Worm (Caenorhabditis elegans): Measurements from ENCODE around the gene Y39B6A.42.

DNA sequence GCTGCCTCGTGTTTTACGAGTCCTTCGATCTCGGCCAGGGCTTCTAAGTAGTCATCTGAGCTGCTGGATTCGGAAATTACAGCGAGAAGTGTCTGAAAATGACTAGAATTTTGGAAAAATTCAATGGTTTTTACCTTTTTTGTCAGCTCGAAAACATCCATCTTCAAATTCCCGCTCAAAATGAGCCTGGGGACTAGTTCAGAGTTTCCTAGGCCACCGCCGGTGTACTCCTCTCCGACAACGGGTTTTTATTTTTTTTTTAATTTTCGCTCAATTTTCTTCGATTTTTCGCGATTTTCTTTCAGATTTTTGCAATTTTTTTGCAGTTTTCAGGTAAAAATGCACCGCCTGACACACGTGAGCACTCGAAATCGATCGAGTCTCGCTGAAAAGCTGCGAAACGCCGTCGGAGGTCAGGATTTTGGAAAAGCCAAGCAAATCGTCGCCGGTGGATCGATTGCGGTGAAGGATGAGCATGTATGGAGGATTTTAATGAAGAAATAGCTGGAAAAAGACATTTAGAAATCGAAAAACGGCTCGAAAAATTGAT, 11.6 kb upstream of the Y39B6A.42 start, which contains the start of the genes mrps-35 and sws-1:
- TF ChIP-seq tbx-7 (tag; optimal IDR thresholded peaks at IDR 0.05) (peak; percentile 94), pros-1 (tag; optimal IDR thresholded peaks at IDR 0.05) (no peak), C08G9.2 (tag; optimal IDR thresholded peaks at IDR 0.05) (peak; percentile 98), F13H6.1 (tag; optimal IDR thresholded peaks at IDR 0.05) (peak; percentile 39), pag-3 (tag; optimal IDR thresholded peaks at IDR 0.05; ENCODE audit: borderline replicate concordance) (peak; percentile 37), pha-4 (tag; optimal IDR thresholded peaks at IDR 0.05) (no peak), elt-2 (tag; optimal IDR thresholded peaks at IDR 0.05) (peak; percentile 56), odd-2 (tag; optimal IDR thresholded peaks at IDR 0.05) (no peak), unc-42 (tag; optimal IDR thresholded peaks at IDR 0.05) (peak; percentile 33), ceh-45 (GFP tag; IDR thresholded peaks at IDR 0.05) (no peak), ahr-1 (tag; optimal IDR thresholded peaks at IDR 0.05) (no peak), nhr-11 (tag; optimal IDR thresholded peaks at IDR 0.05) (no peak), T23F11.4 (GFP tag; optimal IDR thresholded peaks at IDR 0.05) (no peak)
